Fruit fly (Drosophila melanogaster): ENCODE measurements around the gene mRpL9.

Gene mRpL9

DNA sequence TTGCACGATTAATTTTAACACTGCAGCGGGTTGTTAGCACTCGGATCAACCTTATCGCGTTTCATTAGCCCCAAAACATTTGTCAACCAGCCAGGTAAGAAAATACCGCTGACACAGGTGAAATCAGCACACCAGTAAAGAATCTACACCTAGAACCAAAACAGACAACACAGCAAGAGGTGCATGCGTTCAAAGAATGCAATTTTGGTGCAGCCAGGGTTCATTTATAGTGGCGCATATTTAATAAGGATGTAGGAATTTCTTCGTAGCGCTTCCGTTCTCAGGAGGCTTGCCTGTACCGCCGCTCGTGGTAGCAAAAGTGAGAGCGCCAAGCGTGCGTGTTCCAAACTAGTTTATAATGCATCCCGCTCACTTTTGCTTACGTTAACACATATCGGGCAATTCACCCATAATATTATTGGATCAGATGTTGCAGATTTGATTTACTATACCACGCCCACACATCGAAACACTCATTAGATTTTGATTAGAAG lies 11.9 kb downstream of the mRpL9 start (continued):
- no peak for TF ChIP-seq B-H2 (GFP tag; optimal IDR thresholded peaks at IDR 0.05)
- no peak for TF ChIP-seq Spps (tag; optimal IDR thresholded peaks at IDR 0.05)
- TF ChIP-seq CG13123 (GFP tag; optimal IDR thresholded peaks at IDR 0.05), result no peak
- TF ChIP-seq Doc2 (GFP tag; IDR thresholded peaks at IDR 0.05), result no peak
- TF ChIP-seq CG13775 (GFP tag; optimal IDR thresholded peaks at IDR 0.05), result no peak
- no peak for TF ChIP-seq CG11696 (GFP tag; IDR thresholded peaks at IDR 0.05)
- peak; percentile 63 for TF ChIP-seq sens (GFP tag)

DNA sequence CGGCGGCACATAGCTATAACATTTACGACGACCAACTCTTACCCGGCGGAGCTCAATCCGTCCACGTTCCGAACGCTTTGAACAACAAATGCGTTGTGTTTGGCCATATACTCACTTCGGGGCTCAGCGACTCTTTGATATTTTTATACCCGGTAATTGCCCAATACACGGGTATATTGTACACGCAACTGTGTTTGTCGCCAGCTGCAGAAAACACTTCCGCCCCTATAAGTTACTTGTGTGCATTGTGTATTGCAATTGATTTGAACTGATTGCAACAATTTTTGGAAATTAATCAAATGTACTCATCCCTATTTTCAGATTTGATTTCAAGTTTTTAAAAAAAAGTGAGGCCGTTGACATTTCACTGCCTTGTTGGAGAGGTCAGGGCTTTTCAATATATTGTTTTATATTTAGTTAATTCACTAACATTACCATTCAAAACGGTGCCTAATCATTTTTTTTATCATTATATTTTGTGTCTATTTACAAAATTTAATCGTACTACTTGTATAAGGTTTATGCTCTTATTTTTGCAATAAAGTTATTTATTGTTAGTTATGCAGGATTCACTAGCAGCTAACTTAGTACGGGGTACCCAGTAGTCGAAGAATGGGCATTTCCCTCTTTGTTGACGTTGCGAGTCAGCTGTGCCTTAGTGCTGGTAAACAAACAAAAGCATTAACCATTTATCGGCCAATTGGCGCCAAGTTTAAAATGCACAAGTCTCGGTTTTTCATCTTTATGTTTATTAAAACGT lies 12.6 kb downstream of the mRpL9 start, which contains the start of gene Nagk:
Nagk (minus strand) TSS at position 331 of the 760 bp plus-strand sequence.
- TF ChIP-seq Sry-δ (GFP tag; optimal IDR thresholded peaks at IDR 0.05) (peak; percentile 37), ara (GFP tag; IDR thresholded peaks at IDR 0.05) (no peak), D (optimal IDR thresholded peaks at IDR 0.05) (no peak), D (GFP tag; optimal IDR thresholded peaks at IDR 0.05) (peak; percentile 62), knrl (GFP tag; IDR thresholded peaks at IDR 0.05; ENCODE audit: partially characterized antibody) (no peak; the same call in 2 of the 3 replicates), CG6765 (GFP tag; optimal IDR thresholded peaks at IDR 0.05) (peak; percentile 59), CG8944 (GFP tag; optimal IDR thresholded peaks at IDR 0.05) (peak; percentile 35), otp (GFP tag; IDR thresholded peaks at IDR 0.05) (no peak), vnd (GFP tag; IDR thresholded peaks at IDR 0.05; ENCODE audit: partially characterized antibody) (no peak), CG11398 (GFP tag; optimal IDR thresholded peaks at IDR 0.05) (no peak), CG12744 (GFP tag; optimal IDR thresholded peaks at IDR 0.05) (no peak), HLH4C (GFP tag; IDR thresholded peaks at IDR 0.05; ENCODE audit: partially characterized antibody) (no peak), Hand (GFP tag; optimal IDR thresholded peaks at IDR 0.05) (peak; percentile 12), CG10462 (GFP tag; optimal IDR thresholded peaks at IDR 0.05) (no peak), chn (GFP tag; optimal IDR thresholded peaks at IDR 0.05) (peak; percentile 43), gt (GFP tag; IDR thresholded peaks at IDR 0.05) (no peak), pzg (GFP tag; optimal IDR thresholded peaks at IDR 0.05) (peak; percentile 34), Drgx (GFP tag; IDR thresholded peaks at IDR 0.05) (no peak; the same call in 1 of the 2 replicates), Jarid2 (GFP tag; optimal IDR thresholded peaks at IDR 0.05) (peak; percentile 59), Ssrp (tag; optimal IDR thresholded peaks at IDR 0.05) (peak; percentile 49), CG4820 (GFP tag; optimal IDR thresholded peaks at IDR 0.05) (peak; percentile 53), CG7357 (GFP tag; IDR thresholded peaks at IDR 0.05) (no peak), CG10321 (GFP tag; IDR thresholded peaks at IDR 0.05) (no peak), Nf-YB (GFP tag; optimal IDR thresholded peaks at IDR 0.05) (peak; percentile 46), onecut (GFP tag; IDR thresholded peaks at IDR 0.05) (no peak), Nf-YA (GFP tag; IDR thresholded peaks at IDR 0.05) (no peak), oc (tag; optimal IDR thresholded peaks at IDR 0.05) (no peak), CG17912 (GFP tag; optimal IDR thresholded peaks at IDR 0.05) (no peak), grau (tag; optimal IDR thresholded peaks at IDR 0.05) (peak; percentile 42), ham (GFP tag; IDR thresholded peaks at IDR 0.05) (no peak), CG16815 (GFP tag; optimal IDR thresholded peaks at IDR 0.05) (peak; percentile 54), ab (GFP tag; optimal IDR thresholded peaks at IDR 0.05) (no peak), Sox102F (GFP tag; optimal IDR thresholded peaks at IDR 0.05) (peak; percentile 64), ash1 (GFP tag; optimal IDR thresholded peaks at IDR 0.05) (no peak), CG14441 (GFP tag; IDR thresholded peaks at IDR 0.05) (peak; percentile 29), Abd-B (GFP tag; optimal IDR thresholded peaks at IDR 0.05) (no peak), fd102C (GFP tag; optimal IDR thresholded peaks at IDR 0.05) (no peak), CG7556 (GFP tag; optimal IDR thresholded peaks at IDR 0.05) (peak; percentile 81), CG10979 (tag; optimal IDR thresholded peaks at IDR 0.05) (peak; percentile 59), CG17359 (tag; optimal IDR thresholded peaks at IDR 0.05) (peak; percentile 34), grn (GFP tag; optimal IDR thresholded peaks at IDR 0.05) (no peak), CG11085 (GFP tag; IDR thresholded peaks at IDR 0.05) (no peak)
